Fruit fly (Drosophila melanogaster): Measurements from ENCODE around the gene Prat2.

DNA sequence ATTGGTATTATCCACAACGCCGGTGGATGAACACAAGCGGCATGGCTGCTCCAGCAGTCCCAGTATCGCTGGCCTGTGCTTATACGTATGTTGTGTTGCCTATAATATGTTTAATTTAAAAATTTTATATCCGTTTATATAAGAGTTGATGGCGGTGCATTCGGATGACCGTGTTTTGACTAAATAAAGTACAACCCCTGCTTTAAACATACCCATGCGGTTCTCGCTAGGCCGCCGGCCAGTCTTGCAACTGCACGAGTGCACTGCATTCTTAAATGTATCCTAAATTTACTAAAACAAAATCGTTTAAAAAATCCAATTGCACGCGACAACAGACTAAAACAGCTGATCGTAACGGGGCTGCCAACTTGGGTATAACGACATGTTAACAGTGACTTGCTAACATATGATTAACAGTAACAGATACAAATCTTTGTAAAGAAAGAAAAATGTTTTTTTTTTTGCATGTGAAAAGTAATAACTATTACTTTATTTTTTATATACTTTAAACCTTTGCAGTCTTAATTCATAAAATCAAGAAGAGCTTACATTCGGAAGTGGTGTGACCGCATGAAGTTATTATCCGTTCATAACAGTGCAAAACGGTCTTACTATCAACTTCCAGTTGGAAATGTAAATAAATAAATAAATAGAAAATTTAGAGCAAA lies 43.2 kb upstream of the Prat2 start, which contains the start of the genes Uqcc1 and Surf1:
- TF ChIP-seq CTCF (optimal IDR thresholded peaks at IDR 0.05) (no peak), CG8478 (optimal IDR thresholded peaks at IDR 0.05) (no peak)

Measured in S2 (cell line).